Worm (Caenorhabditis elegans): ENCODE measurements around the gene Y75B8A.8.

Gene Y75B8A.8

DNA sequence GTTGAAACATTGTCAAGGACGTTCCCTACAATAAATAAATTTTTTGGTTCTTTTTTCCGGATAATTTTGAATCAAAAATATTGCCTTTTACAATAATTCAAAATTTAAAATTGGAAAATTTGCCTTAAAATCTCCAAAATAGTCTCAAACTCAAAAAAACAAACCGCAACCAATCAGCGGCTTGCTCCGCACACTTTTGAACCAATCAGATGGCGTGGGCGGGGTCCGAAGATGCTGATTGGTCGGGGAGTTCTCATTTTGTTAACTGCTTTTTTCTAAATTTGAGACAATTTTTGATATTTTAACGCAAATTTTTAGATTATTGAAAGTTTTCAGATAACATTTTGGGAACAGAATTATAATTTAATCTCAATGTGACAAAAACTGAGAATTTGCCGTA is 23.0 kb upstream of the Y75B8A.8 start:
- TF ChIP-seq sma-9 (GFP tag; optimal IDR thresholded peaks at IDR 0.05) = no peak
- no peak for TF ChIP-seq sma-9 (tag; optimal IDR thresholded peaks at IDR 0.05)
- TF ChIP-seq nhr-129 (tag; optimal IDR thresholded peaks at IDR 0.05) = no peak
- TF ChIP-seq egl-27 (tag; optimal IDR thresholded peaks at IDR 0.05) = no peak
- no peak for TF ChIP-seq unc-62 (GFP tag; optimal IDR thresholded peaks at IDR 0.05)
- TF ChIP-seq mbf-1 (tag; optimal IDR thresholded peaks at IDR 0.05) = no peak
- TF ChIP-seq F13H6.1 (tag; optimal IDR thresholded peaks at IDR 0.05) = no peak
- no peak for TF ChIP-seq alr-1 (tag; optimal IDR thresholded peaks at IDR 0.05)
- TF ChIP-seq dmd-4 (tag; optimal IDR thresholded peaks at IDR 0.05) = no peak
- no peak for TF ChIP-seq sem-4 (tag; optimal IDR thresholded peaks at IDR 0.05)
- TF ChIP-seq ceh-16 (tag; optimal IDR thresholded peaks at IDR 0.05) = no peak
- no peak for TF ChIP-seq Y55F3AM.14 (GFP tag; optimal IDR thresholded peaks at IDR 0.05)
- no peak for TF ChIP-seq ZK546.5 (tag; optimal IDR thresholded peaks at IDR 0.05)
- TF ChIP-seq mdl-1 (tag; optimal IDR thresholded peaks at IDR 0.05) = no peak
- no peak for TF ChIP-seq nhr-237 (tag; optimal IDR thresholded peaks at IDR 0.05)
- TF ChIP-seq lin-11 (tag; optimal IDR thresholded peaks at IDR 0.05) = no peak
- TF ChIP-seq unc-55 (GFP tag; optimal IDR thresholded peaks at IDR 0.05) = no peak
- no peak for TF ChIP-seq nhr-12 (tag; optimal IDR thresholded peaks at IDR 0.05)
- no peak for TF ChIP-seq lsy-2 (tag; optimal IDR thresholded peaks at IDR 0.05)
- TF ChIP-seq C34F6.9 (tag; optimal IDR thresholded peaks at IDR 0.05) = no peak

DNA sequence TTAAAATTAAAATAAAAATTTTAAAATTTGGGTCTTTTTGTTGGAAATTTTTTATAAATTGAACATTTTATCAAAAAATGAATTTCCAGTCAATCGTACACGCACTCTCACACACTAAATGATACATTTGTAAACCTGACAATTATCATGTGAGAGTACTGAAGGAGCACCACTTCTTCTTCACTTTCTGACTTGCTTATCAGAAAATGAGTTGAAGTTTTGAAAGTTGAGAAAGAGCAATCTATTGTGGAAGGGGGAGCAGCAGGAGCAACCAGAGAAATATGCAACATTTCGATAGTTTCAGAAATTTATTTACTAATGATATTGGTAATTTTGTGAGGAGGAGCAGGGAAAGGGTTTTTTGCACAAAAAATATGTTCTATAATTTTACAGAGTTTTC is 22.3 kb upstream of the Y75B8A.8 start:
- peak; percentile 21 for TF ChIP-seq crh-2 (tag; optimal IDR thresholded peaks at IDR 0.05)
- TF ChIP-seq zag-1 (tag; optimal IDR thresholded peaks at IDR 0.05) = no peak
- peak; percentile 9 for TF ChIP-seq gmeb-1 (tag; optimal IDR thresholded peaks at IDR 0.05)
- TF ChIP-seq fos-1 (tag; optimal IDR thresholded peaks at IDR 0.05) = peak; percentile 90
- no peak for TF ChIP-seq alr-1 (tag; optimal IDR thresholded peaks at IDR 0.05)
- no peak for TF ChIP-seq blmp-1 (tag; optimal IDR thresholded peaks at IDR 0.05; ENCODE audit: insufficient read depth)

DNA sequence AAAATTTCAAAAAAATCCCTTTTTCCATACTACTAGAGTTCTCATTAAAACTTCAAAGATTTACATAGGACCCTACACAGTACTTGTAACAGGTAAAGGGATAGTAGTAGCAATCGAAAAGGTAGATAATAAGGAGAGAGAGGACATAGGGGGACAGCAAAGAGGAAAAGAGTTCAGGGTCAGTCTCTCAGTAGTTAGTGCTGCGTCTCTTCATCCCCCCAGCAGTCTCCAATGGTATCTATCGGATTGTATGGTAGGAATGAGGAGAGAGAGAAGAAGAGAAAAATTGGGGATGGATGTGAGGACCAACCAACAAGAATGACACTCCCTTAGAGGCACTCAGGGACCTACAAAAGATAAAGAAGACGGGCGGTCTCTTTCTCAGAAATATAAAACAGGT is 21.1 kb upstream of the Y75B8A.8 start:
- TF ChIP-seq nhr-10 (tag; optimal IDR thresholded peaks at IDR 0.05) = no peak
- TF ChIP-seq elt-3 (tag; optimal IDR thresholded peaks at IDR 0.05) = no peak
- TF ChIP-seq egl-27 (tag; optimal IDR thresholded peaks at IDR 0.05) = no peak
- no peak for TF ChIP-seq sem-4 (tag; optimal IDR thresholded peaks at IDR 0.05)
- no peak for TF ChIP-seq elt-1 (tag; optimal IDR thresholded peaks at IDR 0.05)
- no peak for TF ChIP-seq lin-13 (GFP tag; optimal IDR thresholded peaks at IDR 0.05)
- TF ChIP-seq C34F6.9 (tag; optimal IDR thresholded peaks at IDR 0.05) = no peak
- no peak for TF ChIP-seq crh-2 (tag; optimal IDR thresholded peaks at IDR 0.05)
- TF ChIP-seq Y55F3AM.14 (GFP tag; optimal IDR thresholded peaks at IDR 0.05) = no peak
- TF ChIP-seq skn-1 (tag; optimal IDR thresholded peaks at IDR 0.05) = no peak
- TF ChIP-seq F13H6.1 (tag; optimal IDR thresholded peaks at IDR 0.05) = no peak
- no peak for TF ChIP-seq sma-9 (GFP tag; optimal IDR thresholded peaks at IDR 0.05)
- no peak for TF ChIP-seq sma-9 (tag; optimal IDR thresholded peaks at IDR 0.05)
- no peak for TF ChIP-seq nhr-77 (tag; optimal IDR thresholded peaks at IDR 0.05)
- no peak for TF ChIP-seq nhr-237 (tag; optimal IDR thresholded peaks at IDR 0.05)
- TF ChIP-seq ceh-16 (tag; optimal IDR thresholded peaks at IDR 0.05) = no peak
- TF ChIP-seq ztf-11 (tag; optimal IDR thresholded peaks at IDR 0.05) = no peak
- TF ChIP-seq nhr-23 (tag; optimal IDR thresholded peaks at IDR 0.05) = no peak

DNA sequence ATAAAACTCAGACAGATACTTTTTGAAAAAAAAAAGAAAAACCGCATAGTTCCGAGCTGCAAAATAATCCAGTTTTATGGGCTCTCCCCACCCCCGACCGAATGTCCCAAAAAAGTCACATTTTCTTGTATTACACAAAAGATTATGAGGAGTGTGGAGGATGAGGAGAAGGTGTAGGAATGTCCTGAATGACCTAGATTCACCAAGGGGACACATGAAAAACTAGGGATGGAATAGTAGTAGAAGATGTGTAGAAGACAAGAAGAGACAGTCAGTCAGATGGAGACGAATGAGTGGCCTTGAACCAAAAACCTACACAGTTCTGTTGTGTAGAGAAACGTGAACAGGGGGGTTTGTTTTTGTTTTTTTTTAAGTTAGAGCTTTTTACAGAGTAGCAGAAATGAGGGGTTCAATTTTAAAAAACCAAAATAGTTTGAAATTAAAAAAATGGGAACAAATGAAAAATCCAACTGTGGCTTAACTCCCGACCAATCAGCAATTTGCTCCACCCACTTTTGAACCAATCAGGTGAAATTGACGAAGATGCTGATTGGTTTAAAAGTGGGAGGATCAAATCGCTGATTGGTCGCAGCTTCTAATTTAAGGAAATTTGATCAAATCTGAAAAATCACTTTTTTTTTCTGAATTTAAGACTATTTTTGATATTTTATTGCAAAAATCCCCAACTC is 18.0 kb upstream of the Y75B8A.8 start:
- TF ChIP-seq R02D3.7 (tag; optimal IDR thresholded peaks at IDR 0.05) = no peak
- TF ChIP-seq nhr-10 (tag; optimal IDR thresholded peaks at IDR 0.05) = no peak
- no peak for TF ChIP-seq mbf-1 (tag; optimal IDR thresholded peaks at IDR 0.05)

DNA sequence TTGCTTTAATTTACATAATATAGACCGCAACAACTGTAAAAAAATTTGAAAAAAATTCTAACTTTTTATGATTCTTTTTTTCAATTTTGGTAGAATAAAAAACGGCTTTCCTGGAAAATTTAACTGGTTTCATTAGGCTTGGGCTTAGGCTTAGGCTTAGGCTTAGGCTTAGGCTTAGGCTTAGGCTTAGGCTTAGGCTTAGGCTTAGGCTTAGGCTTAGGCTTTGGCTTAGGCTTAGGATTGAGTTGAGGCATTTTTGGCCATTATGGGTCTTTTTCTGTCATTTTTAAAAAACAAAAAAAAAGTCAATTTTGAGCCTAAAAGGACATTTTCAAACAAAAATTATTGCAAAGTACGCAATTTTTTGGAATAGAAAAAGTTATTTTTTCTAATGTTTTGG is 16.8 kb upstream of the Y75B8A.8 start:
- TF ChIP-seq zag-1 (tag; optimal IDR thresholded peaks at IDR 0.05) (no peak), egl-27 (tag; optimal IDR thresholded peaks at IDR 0.05) (no peak), nhr-129 (tag; optimal IDR thresholded peaks at IDR 0.05) (no peak), nhr-21 (tag; optimal IDR thresholded peaks at IDR 0.05) (no peak), blmp-1 (tag; optimal IDR thresholded peaks at IDR 0.05; ENCODE audit: insufficient read depth) (no peak), elt-3 (tag; optimal IDR thresholded peaks at IDR 0.05) (no peak), skn-1 (tag; optimal IDR thresholded peaks at IDR 0.05) (no peak), ama-1 (optimal IDR thresholded peaks at IDR 0.05) (no peak)
